Fruit fly (Drosophila melanogaster): ENCODE measurements around the gene Vps60.
A peak's percentile ranks its signal among the peaks of the same experiment; 100 is the strongest.

Gene Vps60

dm6 chr3L:17653701-17654667 lies 32.6 kb upstream of the Vps60 start, which contains the start of the genes Krn, Ndfip and CG7484 (continued):
- TF ChIP-seq pan (optimal IDR thresholded peaks at IDR 0.05), result no peak
- TF ChIP-seq pan (GFP tag; optimal IDR thresholded peaks at IDR 0.05 in 1 of 2, IDR thresholded peaks at IDR 0.05 in 1 of 2), result peak in 1 of 2 experiments; percentile 85
- peak; percentile 82; the same call in 1 of the 3 replicates for TF ChIP-seq CG11560 (tag; IDR thresholded peaks at IDR 0.05)
- no peak for TF ChIP-seq ftz-f1 (GFP tag; optimal IDR thresholded peaks at IDR 0.05)
- peak; percentile 42 for TF ChIP-seq Hand (GFP tag; optimal IDR thresholded peaks at IDR 0.05)
- TF ChIP-seq NfI (GFP tag; optimal IDR thresholded peaks at IDR 0.05), result peak; percentile 85
- peak; percentile 92 for TF ChIP-seq CG3995 (GFP tag; optimal IDR thresholded peaks at IDR 0.05)
- peak; percentile 75 for TF ChIP-seq ci (GFP tag; IDR thresholded peaks at IDR 0.05)
- TF ChIP-seq gsb (GFP tag; IDR thresholded peaks at IDR 0.05), result peak; percentile 54; the same call in 1 of the 2 replicates
- TF ChIP-seq PHDP (tag; optimal IDR thresholded peaks at IDR 0.05), result peak; percentile 86
- peak; percentile 95 for TF ChIP-seq nmo (GFP tag; optimal IDR thresholded peaks at IDR 0.05)
- TF ChIP-seq dimm (GFP tag; IDR thresholded peaks at IDR 0.05), result no peak
- peak; percentile 53 for TF ChIP-seq jing (GFP tag; optimal IDR thresholded peaks at IDR 0.05)
- TF ChIP-seq Sry-δ (GFP tag; optimal IDR thresholded peaks at IDR 0.05), result peak; percentile 98
- peak; percentile 63 for TF ChIP-seq repo (GFP tag; optimal IDR thresholded peaks at IDR 0.05)
- TF ChIP-seq CG18599 (GFP tag; optimal IDR thresholded peaks at IDR 0.05), result peak; percentile 88
- TF ChIP-seq usp (GFP tag; optimal IDR thresholded peaks at IDR 0.05), result no peak
- TF ChIP-seq h (optimal IDR thresholded peaks at IDR 0.05), result no peak
- TF ChIP-seq Trl (optimal IDR thresholded peaks at IDR 0.05), result peak; percentile 50 to 77
- TF ChIP-seq Trl (GFP tag; optimal IDR thresholded peaks at IDR 0.05), result peak; percentile 67
- TF ChIP-seq CG8290 (GFP tag; optimal IDR thresholded peaks at IDR 0.05), result peak; percentile 81
- TF ChIP-seq CG8290 (tag; optimal IDR thresholded peaks at IDR 0.05), result peak; percentile 30 to 77
- TF ChIP-seq CG6813 (GFP tag; optimal IDR thresholded peaks at IDR 0.05), result peak; percentile 8
- peak; percentile 39 for TF ChIP-seq schlank (tag; optimal IDR thresholded peaks at IDR 0.05)
- TF ChIP-seq Atf6 (GFP tag; IDR thresholded peaks at IDR 0.05), result peak; percentile 81
- TF ChIP-seq toy (GFP tag; IDR thresholded peaks at IDR 0.05), result no peak
- TF ChIP-seq CG4404 (GFP tag; IDR thresholded peaks at IDR 0.05), result peak; percentile 89
- TF ChIP-seq fd64A (GFP tag; optimal IDR thresholded peaks at IDR 0.05), result no peak
- TF ChIP-seq Camta (GFP tag; optimal IDR thresholded peaks at IDR 0.05), result peak; percentile 49
- TF ChIP-seq lola (GFP tag; optimal IDR thresholded peaks at IDR 0.05), result peak in 1 of 3 experiments; percentile 89
- TF ChIP-seq Deaf1 (tag; optimal IDR thresholded peaks at IDR 0.05), result peak; percentile 74
- peak; percentile 94 for TF ChIP-seq bbx (GFP tag; IDR thresholded peaks at IDR 0.05; ENCODE audit: partially characterized antibody)
- 0 out of 2 replicates have a peak, but pooled peaks have one; percentile 3 for TF ChIP-seq dati (GFP tag; IDR thresholded peaks at IDR 0.05)
- peak; percentile 92 for TF ChIP-seq CG17361 (GFP tag; IDR thresholded peaks at IDR 0.05)
- TF ChIP-seq CG2202 (tag; optimal IDR thresholded peaks at IDR 0.05), result peak; percentile 48
- 0 out of 2 replicates have a peak, but pooled peaks have one; percentile 59 for TF ChIP-seq ham (GFP tag; IDR thresholded peaks at IDR 0.05)
- TF ChIP-seq tx (GFP tag; optimal IDR thresholded peaks at IDR 0.05), result peak; percentile 72
- peak; percentile 27; the same call in 1 of the 2 replicates for TF ChIP-seq ato (GFP tag; IDR thresholded peaks at IDR 0.05; ENCODE audit: partially characterized antibody)
- TF ChIP-seq seq (GFP tag; IDR thresholded peaks at IDR 0.05), result peak; percentile 73
- no peak for TF ChIP-seq Sry-β (GFP tag; optimal IDR thresholded peaks at IDR 0.05)
- TF ChIP-seq CG1832 (GFP tag; optimal IDR thresholded peaks at IDR 0.05), result no peak
- no peak for TF ChIP-seq CG8359 (GFP tag; optimal IDR thresholded peaks at IDR 0.05; ENCODE audit: borderline replicate concordance)
- peak; percentile 1 for TF ChIP-seq CG11398 (GFP tag; optimal IDR thresholded peaks at IDR 0.05)
- TF ChIP-seq CG12942 (GFP tag; optimal IDR thresholded peaks at IDR 0.05), result peak; percentile 86
- TF ChIP-seq NC2β (GFP tag; optimal IDR thresholded peaks at IDR 0.05), result peak; percentile 32
- TF ChIP-seq Lpt (GFP tag; optimal IDR thresholded peaks at IDR 0.05), result no peak
- TF ChIP-seq CG10959 (GFP tag; IDR thresholded peaks at IDR 0.05), result peak; percentile 46; the same call in 1 of the 2 replicates
- TF ChIP-seq CG11247 (GFP tag; IDR thresholded peaks at IDR 0.05), result peak; percentile 87
- TF ChIP-seq fd3F (GFP tag; optimal IDR thresholded peaks at IDR 0.05), result peak; percentile 86

Measured in whole organism, embryonic.